Worm (Caenorhabditis elegans): ENCODE data around the gene cdk-5.

DNA sequence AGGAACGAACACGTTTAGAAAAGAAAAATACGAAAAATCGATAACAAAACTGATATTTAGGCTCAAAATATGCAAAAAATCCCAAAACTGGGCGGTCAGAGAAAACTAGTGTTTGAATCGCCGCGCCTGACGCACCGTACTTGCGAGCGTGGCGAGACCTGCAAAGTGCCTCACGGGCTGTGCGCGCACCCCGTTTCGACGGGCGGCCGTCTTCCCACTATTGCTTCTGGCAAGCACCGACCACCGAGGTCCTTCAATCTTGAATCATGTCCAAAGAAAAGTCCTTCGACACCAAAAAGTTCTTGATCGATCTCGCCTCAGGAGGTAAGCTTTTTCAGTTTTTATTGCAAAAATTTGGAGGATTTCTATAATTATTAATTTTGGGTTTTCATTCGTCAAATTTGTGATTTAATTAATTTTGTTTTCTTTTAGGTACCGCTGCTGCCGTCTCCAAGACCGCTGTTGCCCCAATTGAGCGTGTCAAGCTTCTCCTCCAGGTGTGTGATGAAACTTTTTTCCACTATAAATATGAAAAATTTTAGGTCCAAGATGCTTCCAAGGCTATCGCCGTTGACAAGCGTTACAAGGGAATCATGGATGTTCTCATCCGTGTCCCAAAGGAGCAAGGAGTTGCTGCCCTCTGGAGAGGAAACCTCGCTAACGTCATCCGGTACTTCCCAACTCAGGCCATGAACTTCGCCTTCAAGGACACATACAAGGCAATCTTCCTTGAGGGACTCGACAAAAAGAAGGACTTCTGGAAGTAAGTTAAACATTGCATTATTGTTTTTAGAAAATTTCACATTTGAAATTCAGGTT is 3.0 kb downstream of the cdk-5 start, which contains the start of gene ant-1.1:
- TF ChIP-seq him-1 (tag; optimal IDR thresholded peaks at IDR 0.05) (peak; percentile 38), W03F9.2 (tag; optimal IDR thresholded peaks at IDR 0.05) (peak; percentile 88)
